Worm (Caenorhabditis elegans) whole organism, L1 larva: ENCODE results near the gene T01G1.2.

ENCODE experiments used
- alr-1 ChIP-seq: fragments of 200-800 bp; sonication (Bioruptor generic); optimal IDR thresholded peaks from 2 replicates; lab custom pipeline; 2018; ENCODE audit warnings: borderline replicate concordance, mild to moderate bottlenecking, missing genetic modification characterization, missing compliant biosample characterization
- dpl-1 ChIP-seq, 3 experiments: fragments of 150-350 bp in 2 of 3; sonication (generic microtip) in 1 of 3; optimal IDR thresholded peaks; 2 replicates each; lab custom pipeline; 2014 to 2017; ENCODE audit warnings: missing biosample characterization in 3 of 3, missing genetic modification characterization in 3 of 3, missing genetic modification reagents in 3 of 3
- hlh-4 ChIP-seq: sonication (generic microtip); optimal IDR thresholded peaks from 2 replicates; lab custom pipeline; 2016; ENCODE audit warnings: mild to moderate bottlenecking, missing genetic modification characterization, missing compliant biosample characterization
- lsy-2 ChIP-seq, 2 experiments: fragments of 150-350 bp; optimal IDR thresholded peaks; 2 replicates each; lab custom pipeline; 2014; ENCODE audit warnings: missing biosample characterization in 2 of 2, missing genetic modification characterization in 2 of 2
- nhr-19 ChIP-seq: fragments of 200-800 bp; sonication (Bioruptor generic); conservative IDR thresholded peaks from 2 replicates; pipeline ENCODE4 v1.3.6; 2022; ENCODE audit warnings: missing genetic modification characterization, missing compliant biosample characterization
- nhr-237 ChIP-seq: fragments of 150-350 bp; optimal IDR thresholded peaks from 2 replicates; lab custom pipeline; 2014; ENCODE audit warnings: missing biosample characterization, missing genetic modification characterization
- nhr-71 ChIP-seq: sonication (generic microtip); optimal IDR thresholded peaks from 2 replicates; lab custom pipeline; 2016; ENCODE audit warnings: mild to moderate bottlenecking, missing genetic modification characterization, moderate library complexity, missing compliant biosample characterization
- pqm-1 ChIP-seq: sonication (generic microtip); optimal IDR thresholded peaks from 3 replicates; lab custom pipeline; 2017; ENCODE audit warnings: missing biosample characterization, missing genetic modification characterization
- swsn-7 ChIP-seq: sonication (generic microtip); optimal IDR thresholded peaks from 2 replicates; lab custom pipeline; 2016; ENCODE audit warnings: missing genetic modification characterization, missing compliant biosample characterization
- tbx-2 ChIP-seq: sonication (generic microtip); optimal IDR thresholded peaks from 2 replicates; lab custom pipeline; 2016; ENCODE audit warnings: missing genetic modification characterization, missing compliant biosample characterization
- unc-130 ChIP-seq: fragments of 150-350 bp; optimal IDR thresholded peaks from 2 replicates; lab custom pipeline; 2017; ENCODE audit warnings: missing biosample characterization, missing genetic modification characterization, inconsistent platforms
- unc-62 ChIP-seq: fragments of 150-350 bp; optimal IDR thresholded peaks from 2 replicates; lab custom pipeline; 2014; ENCODE audit warnings: missing biosample characterization, missing genetic modification reagents, missing genetic modification characterization
- unc-86 ChIP-seq: sonication (generic microtip); optimal IDR thresholded peaks from 2 replicates; lab custom pipeline; 2016; ENCODE audit warnings: missing genetic modification characterization, missing compliant biosample characterization

DNA sequence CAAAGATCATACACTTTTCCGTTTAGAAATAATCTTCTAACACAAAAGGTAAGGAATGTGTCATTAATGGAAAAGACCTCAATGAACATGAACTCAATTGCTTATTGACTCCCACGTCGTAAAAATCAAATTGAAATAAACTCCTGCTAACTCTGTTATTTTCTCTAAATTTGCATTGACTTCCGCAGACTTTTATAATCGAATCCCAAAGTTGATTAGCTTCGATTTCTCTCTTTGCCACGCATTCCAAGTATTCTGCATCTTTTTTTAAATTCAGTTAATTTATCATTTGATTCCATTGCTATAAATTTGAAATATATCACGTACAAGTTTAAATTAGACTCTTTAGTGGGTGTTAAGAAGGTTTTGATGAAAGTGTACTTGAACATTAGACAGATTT, 34.5 kb downstream of the T01G1.2 start:
- peak; percentile 29 for TF ChIP-seq swsn-7
- TF ChIP-seq lsy-2 (tag; optimal IDR thresholded peaks at IDR 0.05; lab: Kevin White, UChicago) = peak in 1 of 2 experiments; percentile 29
- TF ChIP-seq alr-1 (tag; lab: Kevin White, UChicago) = no peak
- no peak for TF ChIP-seq pqm-1 (tag; lab: Kevin White, UChicago)
- TF ChIP-seq unc-130 = no peak
- no peak for TF ChIP-seq nhr-19
- peak; percentile 70 for TF ChIP-seq nhr-71 (tag; lab: Kevin White, UChicago)
- no peak for TF ChIP-seq nhr-237 (tag; lab: Kevin White, UChicago)
- TF ChIP-seq dpl-1 (GFP tag; optimal IDR thresholded peaks at IDR 0.05; lab: Kevin White, UChicago) = no peak
- TF ChIP-seq hlh-4 (tag; lab: Kevin White, UChicago) = no peak
- no peak for TF ChIP-seq unc-86 (tag; lab: Kevin White, UChicago)
- TF ChIP-seq unc-62 (GFP tag; lab: Kevin White, UChicago) = no peak
- no peak for TF ChIP-seq tbx-2 (tag; lab: Kevin White, UChicago)
